Worm (Caenorhabditis elegans): ENCODE data around the gene slc-5A12.
A peak's percentile ranks its signal among the peaks of the same experiment; 100 is the strongest.

Gene slc-5A12

ce11 chrIV:11956387-11956786 is 19.2 kb downstream of the slc-5A12 start:
- TF ChIP-seq nhr-71 (tag; optimal IDR thresholded peaks at IDR 0.05): peak; percentile 99
- peak; percentile 43 to 78 for TF ChIP-seq egl-27 (tag; optimal IDR thresholded peaks at IDR 0.05)
- peak; percentile 46 for TF ChIP-seq hpl-2 (GFP tag; optimal IDR thresholded peaks at IDR 0.05)
- TF ChIP-seq irx-1 (tag; optimal IDR thresholded peaks at IDR 0.05): peak; percentile 84
- no peak for TF ChIP-seq zag-1 (tag; optimal IDR thresholded peaks at IDR 0.05)
- peak; percentile 62 for TF ChIP-seq lin-39 (tag; optimal IDR thresholded peaks at IDR 0.05)
- TF ChIP-seq ets-5 (GFP tag; IDR thresholded peaks at IDR 0.05): no peak
- TF ChIP-seq nhr-11 (tag; optimal IDR thresholded peaks at IDR 0.05): peak; percentile 69
- TF ChIP-seq aly-2 (tag; optimal IDR thresholded peaks at IDR 0.05): no peak
- TF ChIP-seq C16A3.4 (tag; optimal IDR thresholded peaks at IDR 0.05): peak; percentile 82
- TF ChIP-seq nhr-76 (tag; optimal IDR thresholded peaks at IDR 0.05): no peak
- no peak for TF ChIP-seq unc-62 (GFP tag; optimal IDR thresholded peaks at IDR 0.05)
- no peak for TF ChIP-seq tlp-1 (tag; optimal IDR thresholded peaks at IDR 0.05)
- TF ChIP-seq pax-3 (tag; optimal IDR thresholded peaks at IDR 0.05): peak; percentile 45
- no peak for TF ChIP-seq fkh-4 (tag; optimal IDR thresholded peaks at IDR 0.05; ENCODE audit: borderline replicate concordance)
- no peak for TF ChIP-seq nhr-12 (tag; optimal IDR thresholded peaks at IDR 0.05)
- no peak for TF ChIP-seq hlh-17 (GFP tag; optimal IDR thresholded peaks at IDR 0.05; ENCODE audit: borderline replicate concordance)
- TF ChIP-seq snu-23 (GFP tag; optimal IDR thresholded peaks at IDR 0.05): peak; percentile 96
- peak; percentile 87 for TF ChIP-seq grh-1 (GFP tag; IDR thresholded peaks at IDR 0.05)
- TF ChIP-seq unc-98 (GFP tag; IDR thresholded peaks at IDR 0.05): peak; percentile 74
- TF ChIP-seq jun-1 (tag; optimal IDR thresholded peaks at IDR 0.05): peak; percentile 36
- TF ChIP-seq unc-130 (tag; optimal IDR thresholded peaks at IDR 0.05): peak; percentile 69
- TF ChIP-seq ceh-8 (GFP tag; optimal IDR thresholded peaks at IDR 0.05): no peak
- no peak for TF ChIP-seq fkh-10 (GFP tag; optimal IDR thresholded peaks at IDR 0.05)
- TF ChIP-seq alr-1 (tag; optimal IDR thresholded peaks at IDR 0.05; ENCODE audit: borderline replicate concordance): no peak
- TF ChIP-seq pqm-1 (tag; optimal IDR thresholded peaks at IDR 0.05): no peak
- peak; percentile 55 for TF ChIP-seq dsc-1 (tag; optimal IDR thresholded peaks at IDR 0.05)
- no peak for TF ChIP-seq Y116A8C.19 (tag; optimal IDR thresholded peaks at IDR 0.05; ENCODE audit: borderline replicate concordance)
- no peak for TF ChIP-seq F16B12.6 (tag; optimal IDR thresholded peaks at IDR 0.05)
- TF ChIP-seq lin-35 (GFP tag; optimal IDR thresholded peaks at IDR 0.05): peak; percentile 65 to 89
- TF ChIP-seq mdl-1 (tag; optimal IDR thresholded peaks at IDR 0.05): peak; percentile 98 to 100
- TF ChIP-seq ceh-90 (tag; optimal IDR thresholded peaks at IDR 0.05): no peak
- TF ChIP-seq vab-15 (tag; optimal IDR thresholded peaks at IDR 0.05): peak; percentile 54
- TF ChIP-seq nhr-28 (tag; optimal IDR thresholded peaks at IDR 0.05): no peak
- peak; percentile 81 for TF ChIP-seq mef-2 (tag; optimal IDR thresholded peaks at IDR 0.05)
- TF ChIP-seq blmp-1 (tag; optimal IDR thresholded peaks at IDR 0.05): peak; percentile 93
- peak; percentile 11 for TF ChIP-seq zip-4 (GFP tag; optimal IDR thresholded peaks at IDR 0.05)
- peak; percentile 63 for TF ChIP-seq sox-4 (tag; optimal IDR thresholded peaks at IDR 0.05)
- TF ChIP-seq efl-3 (GFP tag; optimal IDR thresholded peaks at IDR 0.05): no peak
- TF ChIP-seq rnt-1 (tag; optimal IDR thresholded peaks at IDR 0.05): peak; percentile 93
- TF ChIP-seq xbp-1 (tag; optimal IDR thresholded peaks at IDR 0.05): peak; percentile 85
- peak; percentile 72 for TF ChIP-seq lin-13 (GFP tag; optimal IDR thresholded peaks at IDR 0.05)
- TF ChIP-seq fkh-8 (tag; optimal IDR thresholded peaks at IDR 0.05): no peak
- peak; percentile 39 to 62 (median 43) for TF ChIP-seq ceh-82 (tag; optimal IDR thresholded peaks at IDR 0.05)
- TF ChIP-seq hlh-4 (tag; optimal IDR thresholded peaks at IDR 0.05): no peak
- peak; percentile 57 for TF ChIP-seq egl-13 (tag; optimal IDR thresholded peaks at IDR 0.05)
- peak; percentile 69 for TF ChIP-seq ceh-88 (GFP tag; IDR thresholded peaks at IDR 0.05)
- no peak for TF ChIP-seq unc-30 (tag; optimal IDR thresholded peaks at IDR 0.05)
- no peak for TF ChIP-seq unc-86 (tag; optimal IDR thresholded peaks at IDR 0.05)
- TF ChIP-seq elt-2 (tag; optimal IDR thresholded peaks at IDR 0.05): peak; percentile 70
- peak; percentile 93 for TF ChIP-seq mep-1 (tag; optimal IDR thresholded peaks at IDR 0.05)
- peak; percentile 77 for TF ChIP-seq fos-1 (tag; optimal IDR thresholded peaks at IDR 0.05)
- no peak for TF ChIP-seq ceh-63 (GFP tag; optimal IDR thresholded peaks at IDR 0.05)
- TF ChIP-seq nhr-20 (tag; optimal IDR thresholded peaks at IDR 0.05): peak; percentile 99

Measured in whole organism, L1 larva.